Worm (Caenorhabditis elegans) whole organism, young adult: ENCODE results near the gene Y37E11AM.3.

Experiments used
- B0035.1 ChIP-seq: sonication (generic microtip); optimal IDR thresholded peaks from 2 replicates; lab custom pipeline; 2016; ENCODE audit warnings: missing genetic modification characterization, mild to moderate bottlenecking, missing compliant biosample characterization, missing genotype, missing genetic modification reagents
- B0336.3 ChIP-seq: fragments of 200-800 bp; sonication (Bioruptor generic); IDR thresholded peaks from 2 replicates; pipeline ENCODE4 v1.3.6; 2022; ENCODE audit warnings: missing genetic modification characterization, missing compliant biosample characterization
- F52B5.7 ChIP-seq: sonication (generic microtip); optimal IDR thresholded peaks from 2 replicates; lab custom pipeline; 2016; ENCODE audit warnings: mild to moderate bottlenecking, missing genetic modification characterization, missing compliant biosample characterization
- F57A8.1 ChIP-seq: fragments of 200-800 bp; sonication (Bioruptor generic); optimal IDR thresholded peaks from 2 replicates; lab custom pipeline; 2018; ENCODE audit warnings: mild to moderate bottlenecking, missing genetic modification characterization, moderate library complexity, missing compliant biosample characterization
- F57C9.4 ChIP-seq: sonication (generic microtip); optimal IDR thresholded peaks from 2 replicates; lab custom pipeline; 2017; ENCODE audit warnings: mild to moderate bottlenecking, missing genetic modification characterization, missing compliant biosample characterization
- Y79H2A.3 ChIP-seq: fragments of 200-800 bp; sonication (Bioruptor generic); conservative IDR thresholded peaks from 2 replicates; pipeline ENCODE4 v1.3.6; 2022; ENCODE audit warnings: missing genetic modification reagents, missing genetic modification characterization, missing compliant biosample characterization
- atf-7 ChIP-seq: sonication (generic microtip); optimal IDR thresholded peaks from 2 replicates; lab custom pipeline; 2017; ENCODE audit warnings: mild to moderate bottlenecking, missing genetic modification characterization, missing compliant biosample characterization
- attf-3 ChIP-seq: fragments of 200-800 bp; sonication (Bioruptor generic); conservative IDR thresholded peaks from 2 replicates; pipeline ENCODE4 v1.3.6; 2022; ENCODE audit warnings: missing genetic modification reagents, missing genetic modification characterization, missing compliant biosample characterization
- bed-1 ChIP-seq: fragments of 200-800 bp; sonication (Bioruptor generic); IDR thresholded peaks from 2 replicates; pipeline ENCODE4 v1.3.6; 2022; ENCODE audit warnings: missing genetic modification reagents, missing genetic modification characterization, missing compliant biosample characterization
- ceh-91 ChIP-seq: fragments of 200-800 bp; sonication (Bioruptor generic); IDR thresholded peaks from 2 replicates; pipeline ENCODE4 v1.3.6; 2022; ENCODE audit warnings: missing genetic modification reagents, missing genetic modification characterization, missing compliant biosample characterization
- dox-1 ChIP-seq: fragments of 200-800 bp; sonication (Bioruptor generic); IDR thresholded peaks from 2 replicates; pipeline ENCODE4 v1.3.6; 2022; ENCODE audit warnings: missing genetic modification reagents, missing genetic modification characterization, missing compliant biosample characterization
- dpff-1 ChIP-seq: sonication (generic microtip); optimal IDR thresholded peaks from 2 replicates; lab custom pipeline; 2017; ENCODE audit warnings: mild to moderate bottlenecking, missing genetic modification characterization, missing compliant biosample characterization
- egl-44 ChIP-seq: fragments of 200-800 bp; sonication (Bioruptor generic); IDR thresholded peaks from 2 replicates; pipeline ENCODE4 v1.3.6; 2022; ENCODE audit warnings: missing genetic modification reagents, missing genetic modification characterization, missing compliant biosample characterization
- egrh-3 ChIP-seq: fragments of 200-800 bp; sonication (Bioruptor generic); IDR thresholded peaks from 2 replicates; pipeline ENCODE4 v1.3.6; 2022; ENCODE audit warnings: missing genetic modification reagents, missing genetic modification characterization, missing compliant biosample characterization
- ekl-4 ChIP-seq: fragments of 200-800 bp; sonication (Bioruptor generic); IDR thresholded peaks from 2 replicates; pipeline ENCODE4 v1.3.6; 2022; ENCODE audit warnings: missing genetic modification reagents, missing genetic modification characterization, missing compliant biosample characterization
- him-1 ChIP-seq: sonication (generic microtip); optimal IDR thresholded peaks from 2 replicates; lab custom pipeline; 2016; ENCODE audit warnings: missing genotype, missing genetic modification reagents, missing genetic modification characterization, missing compliant biosample characterization
- hrde-1 ChIP-seq: sonication (generic microtip); optimal IDR thresholded peaks from 2 replicates; lab custom pipeline; 2016; ENCODE audit warnings: missing genetic modification characterization, mild to moderate bottlenecking, missing compliant biosample characterization, moderate library complexity, missing genotype, missing genetic modification reagents, borderline replicate concordance
- let-526 ChIP-seq: fragments of 200-800 bp; sonication (Bioruptor generic); IDR thresholded peaks from 2 replicates; pipeline ENCODE4 v1.3.6; 2022; ENCODE audit warnings: missing genetic modification reagents, missing genetic modification characterization, missing compliant biosample characterization
- let-607 ChIP-seq, 2 experiments: fragments of 200-800 bp in 1 of 2; sonication (Bioruptor generic) in 1 of 2; sonication (generic microtip) in 1 of 2; optimal IDR thresholded peaks; 2 replicates each; lab custom pipeline; 2016 to 2018; ENCODE audit warnings: mild to moderate bottlenecking in 2 of 2, missing compliant biosample characterization in 2 of 2, missing genetic modification characterization in 2 of 2, moderate library complexity in 2 of 2, missing genotype in 1 of 2
- lin-26 ChIP-seq: fragments of 200-800 bp; sonication (Bioruptor generic); IDR thresholded peaks from 2 replicates; pipeline ENCODE4 v1.3.6; 2022; ENCODE audit warnings: missing genetic modification reagents, missing genetic modification characterization, missing compliant biosample characterization
- lsl-1 ChIP-seq: fragments of 200-800 bp; sonication (Bioruptor generic); optimal IDR thresholded peaks from 2 replicates; lab custom pipeline; 2018; ENCODE audit warnings: mild to moderate bottlenecking, missing genetic modification characterization, moderate library complexity, missing compliant biosample characterization
- madf-6 ChIP-seq: fragments of 200-800 bp; sonication (Bioruptor generic); IDR thresholded peaks from 2 replicates; pipeline ENCODE4 v1.3.6; 2022; ENCODE audit warnings: missing genetic modification reagents, missing genetic modification characterization, missing compliant biosample characterization
- pbrm-1 ChIP-seq: fragments of 200-800 bp; sonication (Bioruptor generic); IDR thresholded peaks from 2 replicates; pipeline ENCODE4 v1.3.6; 2022; ENCODE audit warnings: missing genetic modification reagents, missing genetic modification characterization, missing compliant biosample characterization
- pha-4 ChIP-seq: fragments of 150-350 bp; sonication (generic microtip); optimal IDR thresholded peaks from 2 replicates; lab custom pipeline; 2014; ENCODE audit warnings: missing biosample characterization, missing genetic modification reagents, missing genetic modification characterization
- rcor-1 ChIP-seq: fragments of 200-800 bp; sonication (Bioruptor generic); IDR thresholded peaks from 2 replicates; pipeline ENCODE4 v1.3.6; 2022; ENCODE audit warnings: missing genetic modification reagents, missing genetic modification characterization, missing compliant biosample characterization
- sea-2 ChIP-seq: fragments of 200-800 bp; sonication (Bioruptor generic); IDR thresholded peaks from 2 replicates; pipeline ENCODE4 v1.3.6; 2022; ENCODE audit warnings: missing genetic modification characterization, missing compliant biosample characterization
- snpc-4 ChIP-seq, 5 experiments: fragments of 150-350 bp in 1 of 5; sonication (generic microtip) in 4 of 5; optimal IDR thresholded peaks; 2 replicates each; lab custom pipeline; 2014 to 2018; ENCODE audit warnings: missing genetic modification characterization in 5 of 5, missing biosample characterization in 3 of 5, antibody characterized with exemption in 2 of 5, mild to moderate bottlenecking in 2 of 5, missing compliant biosample characterization in 2 of 5, missing genotype in 2 of 5, moderate library complexity in 2 of 5, missing genetic modification reagents in 1 of 5
- zim-3 ChIP-seq: sonication (generic microtip); optimal IDR thresholded peaks from 2 replicates; lab custom pipeline; 2017; ENCODE audit warnings: mild to moderate bottlenecking, missing genetic modification characterization, moderate library complexity, missing compliant biosample characterization
- ztf-22 ChIP-seq: fragments of 200-800 bp; sonication (Bioruptor generic); optimal IDR thresholded peaks from 2 replicates; lab custom pipeline; 2018; ENCODE audit warnings: mild to moderate bottlenecking, missing genetic modification characterization, moderate library complexity, missing compliant biosample characterization
- ztf-25 ChIP-seq: fragments of 200-800 bp; sonication (Bioruptor generic); IDR thresholded peaks from 2 replicates; pipeline ENCODE4 v1.3.6; 2022; ENCODE audit warnings: missing genetic modification reagents, missing genetic modification characterization, missing compliant biosample characterization
- ztf-26 ChIP-seq: sonication (generic microtip); optimal IDR thresholded peaks from 2 replicates; lab custom pipeline; 2017; ENCODE audit warnings: missing genetic modification characterization, missing compliant biosample characterization
- ztf-28 ChIP-seq: fragments of 200-800 bp; sonication (Bioruptor generic); IDR thresholded peaks from 2 replicates; pipeline ENCODE4 v1.3.6; 2022; ENCODE audit warnings: missing genetic modification reagents, missing genetic modification characterization, missing compliant biosample characterization
- ztf-3 ChIP-seq: fragments of 200-800 bp; sonication (Bioruptor generic); optimal IDR thresholded peaks from 2 replicates; lab custom pipeline; 2018; ENCODE audit warnings: mild to moderate bottlenecking, missing genetic modification characterization, missing compliant biosample characterization

Gene Y37E11AM.3

ce11 chrIV:3719057-3719456, at the start of gene Y37E11AM.3:
Y37E11AM.3 (minus strand) TSS chrIV:3719157.
- TF ChIP-seq dox-1 (GFP tag; lab: Robert Waterston, UW), result no peak

- no peak for TF ChIP-seq Y79H2A.3 (GFP tag; lab: Robert Waterston, UW)
- TF ChIP-seq sea-2, result no peak
- TF ChIP-seq let-607 (tag; optimal IDR thresholded peaks at IDR 0.05; lab: Kevin White, UChicago), result no peak
- TF ChIP-seq let-526 (GFP tag; lab: Robert Waterston, UW), result no peak
- TF ChIP-seq B0035.1 (tag; lab: Kevin White, UChicago), result no peak
- TF ChIP-seq lin-26 (GFP tag; lab: Robert Waterston, UW), result no peak
- no peak for TF ChIP-seq B0336.3
- TF ChIP-seq ztf-26 (tag; lab: Kevin White, UChicago), result no peak
- no peak for TF ChIP-seq attf-3
- no peak for TF ChIP-seq F52B5.7 (tag; lab: Kevin White, UChicago)
- no peak for TF ChIP-seq ztf-25
- TF ChIP-seq egl-44 (GFP tag; lab: Robert Waterston, UW), result no peak
- no peak for TF ChIP-seq snpc-4 (GFP tag; optimal IDR thresholded peaks at IDR 0.05; lab: Kevin White, UChicago)
- no peak for TF ChIP-seq snpc-4 (tag; optimal IDR thresholded peaks at IDR 0.05; lab: Kevin White, UChicago)
- TF ChIP-seq zim-3 (tag; lab: Kevin White, UChicago), result no peak
- no peak for TF ChIP-seq hrde-1 (tag; lab: Kevin White, UChicago)
- TF ChIP-seq F57C9.4 (tag; lab: Kevin White, UChicago), result no peak
Observed at ce11 chrIV:3767749-3768148, 48.8 kb upstream of the Y37E11AM.3 start.

DNA sequence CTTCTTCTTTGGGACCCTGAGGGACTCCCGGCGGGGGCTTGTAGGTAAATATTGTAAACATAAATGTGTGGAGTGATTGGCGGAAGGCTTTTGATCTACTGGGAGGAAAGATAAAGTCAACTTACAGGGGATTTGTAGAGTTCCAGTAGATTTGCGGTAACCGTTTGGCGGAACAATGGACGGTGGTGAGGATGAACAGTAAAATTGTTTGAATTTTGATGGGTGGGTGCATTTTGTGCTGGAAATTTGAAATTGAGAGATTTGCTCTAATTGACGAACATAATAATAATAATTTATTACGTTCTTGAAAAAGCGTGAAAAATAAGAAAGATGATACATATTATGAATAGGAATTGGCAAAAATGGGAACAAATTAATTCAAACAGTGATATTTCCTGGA, 47.6 kb upstream of the Y37E11AM.3 start, which contains the start of gene vab-2:
TSS of gene vab-2 (minus strand) at position 238 of the 400 bp plus-strand sequence.
- TF ChIP-seq ztf-25, result no peak
- no peak for TF ChIP-seq ztf-22 (GFP tag; lab: Kevin White, UChicago)
- no peak for TF ChIP-seq madf-6 (GFP tag; lab: Robert Waterston, UW)
- no peak for TF ChIP-seq attf-3
- no peak for TF ChIP-seq pbrm-1 (GFP tag; lab: Robert Waterston, UW)
- TF ChIP-seq him-1, result no peak
- no peak for TF ChIP-seq ceh-91 (GFP tag; lab: Robert Waterston, UW)
- TF ChIP-seq bed-1 (GFP tag; lab: Robert Waterston, UW), result no peak
- TF ChIP-seq pha-4 (tag; lab: Kevin White, UChicago), result no peak
- no peak for TF ChIP-seq rcor-1 (GFP tag; lab: Robert Waterston, UW)
- no peak for TF ChIP-seq ztf-28 (GFP tag; lab: Robert Waterston, UW)
- no peak for TF ChIP-seq zim-3 (tag; lab: Kevin White, UChicago)
- TF ChIP-seq dox-1 (GFP tag; lab: Robert Waterston, UW), result no peak
- no peak for TF ChIP-seq F57A8.1
- TF ChIP-seq lsl-1 (GFP tag; lab: Kevin White, UChicago), result no peak
- no peak for TF ChIP-seq atf-7 (tag; lab: Kevin White, UChicago)
- TF ChIP-seq egrh-3, result no peak
- no peak for TF ChIP-seq Y79H2A.3 (GFP tag; lab: Robert Waterston, UW)
- TF ChIP-seq ztf-3, result no peak

DNA sequence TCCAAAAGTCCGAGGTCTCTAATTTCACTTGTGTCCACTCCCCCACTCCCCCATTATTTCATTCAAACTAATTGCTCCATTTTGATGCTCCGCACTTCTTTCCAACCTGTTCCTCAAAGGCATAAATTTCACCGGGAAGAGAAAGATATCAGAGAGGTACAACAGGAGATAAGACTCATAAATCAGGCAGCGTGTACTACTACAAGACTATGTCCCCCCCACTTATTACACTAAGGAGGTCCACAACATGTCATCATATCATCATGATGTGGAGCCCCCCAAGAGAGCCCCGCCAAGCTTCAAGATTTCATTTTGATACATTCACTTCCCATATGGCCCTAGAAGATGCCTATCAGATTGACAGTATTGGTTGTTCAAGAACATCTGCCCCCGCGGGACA, 46.5 kb upstream of the Y37E11AM.3 start:
- no peak for TF ChIP-seq ekl-4 (GFP tag; lab: Robert Waterston, UW)
- TF ChIP-seq lsl-1 (GFP tag; lab: Kevin White, UChicago), result no peak
- no peak for TF ChIP-seq dpff-1 (tag; lab: Kevin White, UChicago)
